Fruit fly (Drosophila melanogaster): ENCODE results near the gene CG31551.

- no peak for TF ChIP-seq CG8478 (optimal IDR thresholded peaks at IDR 0.05)
- no peak for TF ChIP-seq CTCF (optimal IDR thresholded peaks at IDR 0.05)
These were observed 5.8 kb upstream of the CG31551 start for dm6 chr3R:5621714-5622405.

Measured in S2 (cell line).